Fruit fly (Drosophila melanogaster): ENCODE results near the gene Six4.

Gene Six4

DNA sequence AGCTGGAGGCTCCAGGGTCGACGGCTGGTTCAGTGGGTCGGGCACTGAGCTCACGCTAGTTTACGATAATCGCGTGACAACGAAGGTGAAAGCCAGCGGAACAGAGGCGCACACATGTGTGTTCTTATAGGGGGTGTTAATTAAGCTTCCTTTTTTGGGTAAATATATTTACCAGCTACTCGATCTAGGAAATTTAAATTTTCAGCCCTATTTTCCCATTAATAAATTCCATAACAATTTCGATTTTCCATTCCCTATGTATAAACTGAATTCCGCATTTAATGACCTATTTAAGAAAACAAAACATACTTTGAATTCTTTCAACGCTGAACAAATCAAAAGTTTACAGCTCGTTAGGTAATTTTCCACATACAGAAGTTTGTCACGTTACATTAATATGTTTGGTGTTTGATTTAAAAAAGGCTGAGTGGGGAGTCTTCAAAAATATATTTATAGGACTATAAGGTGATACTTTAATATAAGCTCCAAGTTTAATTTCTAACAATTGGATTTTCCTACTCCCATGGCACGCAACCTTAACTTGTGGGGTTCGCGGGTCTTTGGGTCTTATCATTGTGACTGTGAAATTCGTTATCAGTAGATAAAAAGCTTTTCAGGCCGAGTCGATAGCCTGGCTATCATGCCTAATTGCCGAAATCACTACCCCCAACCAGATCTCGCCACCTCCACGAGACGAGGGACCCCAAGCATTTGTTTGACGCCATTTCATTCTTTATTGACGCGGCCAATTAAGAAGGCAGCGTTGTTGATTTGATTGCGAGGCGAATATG is 44.7 kb upstream of the Six4 start, which contains the start of gene CG13255 (continued):
- TF ChIP-seq Gsc (GFP tag; IDR thresholded peaks at IDR 0.05) (no peak), Hmx (GFP tag; optimal IDR thresholded peaks at IDR 0.05) (peak; percentile 48), CG14441 (GFP tag; IDR thresholded peaks at IDR 0.05) (no peak), ranshi (GFP tag; IDR thresholded peaks at IDR 0.05) (peak; percentile 47; the same call in 1 of the 2 replicates), unc-4 (GFP tag; IDR thresholded peaks at IDR 0.05; ENCODE audit: partially characterized antibody) (no peak), sr (GFP tag; IDR thresholded peaks at IDR 0.05) (no peak), CG7357 (GFP tag; IDR thresholded peaks at IDR 0.05) (peak; percentile 37; the same call in 1 of the 3 replicates), salm (tag; optimal IDR thresholded peaks at IDR 0.05) (no peak), CG13775 (GFP tag; optimal IDR thresholded peaks at IDR 0.05) (peak; percentile 49), E2f1 (GFP tag; IDR thresholded peaks at IDR 0.05) (no peak), cad (GFP tag; optimal IDR thresholded peaks at IDR 0.05) (no peak), CG4404 (GFP tag; IDR thresholded peaks at IDR 0.05) (no peak), CG8281 (tag; optimal IDR thresholded peaks at IDR 0.05) (no peak), Dek (tag; optimal IDR thresholded peaks at IDR 0.05) (peak; percentile 48), B-H2 (GFP tag; optimal IDR thresholded peaks at IDR 0.05) (no peak), CG15696 (tag; optimal IDR thresholded peaks at IDR 0.05) (no peak), CG31388 (GFP tag; optimal IDR thresholded peaks at IDR 0.05) (no peak), so (GFP tag; IDR thresholded peaks at IDR 0.05) (no peak), Chrac-16 (GFP tag; optimal IDR thresholded peaks at IDR 0.05) (peak; percentile 34), CG4820 (GFP tag; optimal IDR thresholded peaks at IDR 0.05) (no peak), D (optimal IDR thresholded peaks at IDR 0.05) (no peak), D (GFP tag; optimal IDR thresholded peaks at IDR 0.05) (no peak), CG18011 (GFP tag; optimal IDR thresholded peaks at IDR 0.05) (peak; percentile 21), danr (GFP tag; IDR thresholded peaks at IDR 0.05) (no peak), pho (GFP tag; optimal IDR thresholded peaks at IDR 0.05) (peak; percentile 53), ERR (GFP tag; optimal IDR thresholded peaks at IDR 0.05) (no peak), Kr (GFP tag; optimal IDR thresholded peaks at IDR 0.05) (no peak), CG11696 (GFP tag; IDR thresholded peaks at IDR 0.05) (no peak), fd102C (GFP tag; optimal IDR thresholded peaks at IDR 0.05) (no peak), Ets65A (GFP tag) (no peak), CG34376 (GFP tag; optimal IDR thresholded peaks at IDR 0.05) (no peak), Nf-YC (tag; optimal IDR thresholded peaks at IDR 0.05) (peak; percentile 21), sisA (GFP tag; IDR thresholded peaks at IDR 0.05) (no peak), pb (GFP tag; optimal IDR thresholded peaks at IDR 0.05) (no peak), Poxn (GFP tag; IDR thresholded peaks at IDR 0.05) (no peak), tna (GFP tag; IDR thresholded peaks at IDR 0.05; ENCODE audit: partially characterized antibody) (no peak), CG18619 (GFP tag; optimal IDR thresholded peaks at IDR 0.05) (peak; percentile 38), Lhr (GFP tag; optimal IDR thresholded peaks at IDR 0.05) (no peak), CG15073 (GFP tag; optimal IDR thresholded peaks at IDR 0.05) (no peak), CG32767 (GFP tag; IDR thresholded peaks at IDR 0.05) (no peak), ham (GFP tag; IDR thresholded peaks at IDR 0.05) (no peak), Awh (GFP tag; IDR thresholded peaks at IDR 0.05) (no peak), ATbp (GFP tag; optimal IDR thresholded peaks at IDR 0.05) (peak; percentile 7), pfk (GFP tag; optimal IDR thresholded peaks at IDR 0.05) (no peak), CG3065 (GFP tag; optimal IDR thresholded peaks at IDR 0.05) (no peak), her (GFP tag; optimal IDR thresholded peaks at IDR 0.05) (no peak), CG12769 (tag; optimal IDR thresholded peaks at IDR 0.05) (no peak), maf-S (GFP tag; optimal IDR thresholded peaks at IDR 0.05) (no peak), tll (GFP tag; optimal IDR thresholded peaks at IDR 0.05) (no peak), zen (tag; optimal IDR thresholded peaks at IDR 0.05) (no peak), CG30431 (GFP tag; optimal IDR thresholded peaks at IDR 0.05) (no peak)

Data from whole organism, embryonic.